Fruit fly (Drosophila melanogaster) whole organism, larva: Measurements from ENCODE around the gene Lim3.

Experiments
- noc ChIP-seq: fragments of 200-800 bp; sonication (Bioruptor generic); optimal IDR thresholded peaks from 3 replicates; lab custom pipeline; 2019; ENCODE audit warnings: missing biosample characterization, mild to moderate bottlenecking, missing genetic modification characterization, moderate library complexity

Gene Lim3

DNA sequence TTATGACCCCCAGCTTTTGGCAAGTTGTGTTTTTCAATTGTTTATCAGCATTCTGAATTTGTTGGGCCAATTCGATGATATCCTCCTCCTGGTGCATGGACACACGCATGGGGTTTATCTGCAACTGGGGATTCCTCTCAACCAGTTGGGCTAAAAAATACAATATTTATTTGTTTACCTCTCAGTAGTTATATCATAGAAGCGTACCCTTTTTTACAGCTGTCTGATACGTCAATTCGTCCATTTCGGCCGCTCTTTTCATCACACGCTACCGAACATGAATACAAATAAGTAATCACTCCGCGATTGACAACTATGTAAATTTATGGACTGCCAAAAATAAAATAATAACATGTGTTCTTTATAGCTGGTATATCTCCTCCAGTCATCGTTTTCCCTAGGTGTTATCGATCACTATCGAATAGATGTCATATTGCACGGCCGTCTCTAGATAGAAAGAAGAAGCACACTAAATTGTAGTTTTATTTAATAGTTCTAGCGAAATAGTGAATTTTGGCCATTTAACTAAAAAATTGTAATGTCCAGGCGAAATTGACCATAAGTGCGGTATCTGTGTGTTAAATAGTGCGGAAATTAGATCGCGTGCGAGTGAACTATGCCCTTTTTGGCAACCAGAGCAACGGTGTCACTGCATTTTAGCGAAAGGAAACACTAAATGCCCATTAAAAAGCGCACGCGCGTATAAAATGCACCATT is 73.9 kb downstream of the Lim3 start, which contains the start of the genes mib2 and CG31800:
Gene mib2, plus strand, starts transcription at position 232 of the 717 bp plus-strand sequence.
Gene CG31800, minus strand, starts transcription at position 364 of the 717 bp plus-strand sequence.
- TF ChIP-seq noc (tag; lab: Kevin White, UChicago) = no peak

DNA sequence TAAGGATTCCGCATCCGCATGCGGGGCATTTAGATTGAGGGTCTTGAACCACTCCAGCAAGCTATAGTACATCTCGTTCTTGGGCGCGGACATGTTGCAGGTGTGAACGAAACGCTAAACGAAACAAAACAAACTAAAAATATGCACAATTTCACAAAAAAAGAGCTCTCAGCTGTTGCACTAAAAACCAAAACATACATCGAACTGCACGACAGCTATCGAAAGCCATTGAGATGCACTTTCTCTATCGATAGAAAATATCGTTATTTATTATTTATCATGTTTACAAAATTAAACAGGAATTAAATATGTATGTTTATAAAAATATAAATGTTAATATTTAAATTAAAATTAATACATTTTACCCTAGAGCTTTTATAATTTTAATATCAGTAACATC is 74.9 kb downstream of the Lim3 start, which contains the start of gene hook:
Gene hook, minus strand, starts transcription at position 211 of the 400 bp plus-strand sequence.
- no peak for TF ChIP-seq noc (tag; lab: Kevin White, UChicago)
